Worm (Caenorhabditis elegans) whole organism, L4/young adult: ENCODE measurements around the gene T13F2.6.
"Not testable (repeated sequence)": the region's sequence is repeated elsewhere in the genome, so short reads cannot be mapped to it uniquely, and the experiment has no call there.

ENCODE experiments used
- W03F9.2 ChIP-seq: fragments of 150-350 bp; optimal IDR thresholded peaks from 2 replicates; lab custom pipeline; 2014; ENCODE audit warnings: missing biosample characterization, missing genetic modification characterization
- dao-5 ChIP-seq: sonication (generic microtip); optimal IDR thresholded peaks from 2 replicates; lab custom pipeline; 2016; ENCODE audit warnings: missing genotype, missing genetic modification characterization, moderate library complexity, missing compliant biosample characterization
- him-1 ChIP-seq: sonication (generic microtip); optimal IDR thresholded peaks from 2 replicates; lab custom pipeline; 2016; ENCODE audit warnings: missing genotype, missing genetic modification reagents, missing genetic modification characterization, missing compliant biosample characterization

T13F2.6 gene

DNA sequence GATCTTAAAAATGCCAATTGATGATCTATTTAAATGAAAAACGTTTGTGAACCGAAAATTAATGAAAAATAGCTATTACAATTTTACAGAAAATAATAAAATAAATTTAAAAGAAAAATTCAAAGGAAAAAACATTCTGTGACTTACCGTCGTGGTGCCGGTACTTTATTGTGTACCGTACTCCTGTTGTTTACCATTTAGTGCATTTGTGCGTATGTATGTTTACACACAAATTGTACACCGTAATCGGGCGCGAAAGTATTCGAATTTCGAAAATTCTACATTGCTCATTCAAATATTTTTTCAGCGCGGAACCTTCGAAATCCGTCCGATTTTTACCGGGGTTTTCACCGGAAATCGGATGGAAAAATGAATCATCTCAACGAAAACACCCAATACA lies at the start of gene T13F2.6:
Gene T13F2.6, plus strand, starts transcription at position 306 of the 400 bp plus-strand sequence.
- no peak for TF ChIP-seq him-1 (tag; lab: Kevin White, UChicago)
- TF ChIP-seq W03F9.2, result peak; percentile 43
- no peak for TF ChIP-seq dao-5 (tag; lab: Kevin White, UChicago)

DNA sequence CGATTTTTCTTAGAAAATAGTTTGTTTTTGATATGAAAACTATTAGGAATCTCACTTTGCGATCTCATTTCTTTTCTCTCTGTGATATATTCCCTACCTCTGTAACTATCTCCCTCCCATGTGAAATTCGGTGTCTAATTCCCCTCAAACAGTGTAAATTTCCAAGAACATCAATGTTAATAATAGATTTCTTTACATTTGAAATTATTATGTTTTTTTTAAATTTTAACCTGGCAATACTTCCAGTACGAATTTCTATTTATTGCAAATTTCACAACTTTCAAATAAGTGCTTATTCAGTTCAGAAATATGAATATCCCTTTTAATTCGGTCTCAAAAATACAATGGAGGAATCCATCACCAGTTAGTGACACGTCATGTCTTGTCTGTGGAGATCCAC lies 49.7 kb upstream of the T13F2.6 start, which contains the start of gene nhr-100:
Gene nhr-100, plus strand, starts transcription at position 301 of the 400 bp plus-strand sequence.
- TF ChIP-seq him-1 (tag; lab: Kevin White, UChicago) (no peak), W03F9.2 (no peak), dao-5 (tag; lab: Kevin White, UChicago) (no peak)

DNA sequence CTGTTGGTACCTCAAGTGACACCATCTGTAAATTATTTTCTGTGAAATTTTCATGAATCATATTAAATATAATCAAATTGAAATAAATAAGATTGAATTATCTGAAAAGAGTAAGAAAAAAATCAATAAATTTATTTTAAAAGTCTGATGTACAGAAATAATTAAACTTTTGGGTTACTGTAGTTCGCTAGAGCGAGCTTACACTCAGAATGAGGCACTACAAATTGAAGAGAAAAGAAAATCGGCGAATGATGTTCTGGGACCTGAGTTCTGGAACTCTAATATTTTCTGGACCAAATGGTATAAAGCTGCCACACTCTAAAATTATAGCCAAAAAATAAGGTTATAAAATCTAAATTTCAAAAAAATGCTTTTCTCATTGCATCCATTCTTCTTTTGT lies 44.2 kb upstream of the T13F2.6 start:
- TF ChIP-seq W03F9.2, result peak; percentile 5
- no peak for TF ChIP-seq him-1 (tag; lab: Kevin White, UChicago)

DNA sequence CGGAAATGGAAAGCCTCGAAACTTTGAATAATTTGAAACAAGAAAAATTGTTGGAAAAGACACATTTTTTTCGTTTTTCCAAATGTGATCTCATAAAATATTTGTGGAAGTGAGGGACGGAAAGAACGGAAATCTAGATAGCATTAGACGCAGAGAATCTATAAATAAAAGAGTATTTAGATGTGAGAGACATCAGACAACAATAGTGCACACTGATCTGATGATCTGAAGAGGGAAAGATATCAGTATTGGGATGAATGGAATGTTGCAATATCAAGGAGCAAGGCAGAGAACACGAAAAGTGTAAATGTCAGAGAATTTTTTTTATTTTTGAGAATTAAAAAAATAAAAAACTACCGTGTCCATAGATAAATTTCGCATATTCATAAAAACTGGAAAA lies 43.3 kb upstream of the T13F2.6 start:
- TF ChIP-seq him-1 (tag; lab: Kevin White, UChicago) (no peak), W03F9.2 (no peak), dao-5 (tag; lab: Kevin White, UChicago) (no peak)

DNA sequence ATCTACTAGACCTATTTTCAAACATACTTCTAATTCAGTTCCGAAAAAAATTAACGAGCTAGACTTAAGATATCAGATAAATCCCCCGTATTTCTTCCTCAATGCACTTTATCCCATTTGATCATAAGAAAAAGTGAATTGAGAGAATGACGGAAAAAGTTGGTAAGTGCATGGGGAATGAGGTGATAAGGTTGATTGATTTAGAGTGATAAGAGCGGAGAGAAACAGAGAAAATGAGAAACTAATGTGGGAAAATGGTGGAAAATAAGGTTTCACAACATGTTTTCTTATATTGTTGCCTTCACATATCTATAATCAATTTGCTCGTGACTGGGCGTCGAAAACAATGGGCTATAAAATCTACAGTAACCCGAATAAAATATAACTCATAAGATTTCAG lies 42.4 kb upstream of the T13F2.6 start:
- TF ChIP-seq W03F9.2, result peak; percentile 21
- TF ChIP-seq him-1 (tag; lab: Kevin White, UChicago), result no peak

DNA sequence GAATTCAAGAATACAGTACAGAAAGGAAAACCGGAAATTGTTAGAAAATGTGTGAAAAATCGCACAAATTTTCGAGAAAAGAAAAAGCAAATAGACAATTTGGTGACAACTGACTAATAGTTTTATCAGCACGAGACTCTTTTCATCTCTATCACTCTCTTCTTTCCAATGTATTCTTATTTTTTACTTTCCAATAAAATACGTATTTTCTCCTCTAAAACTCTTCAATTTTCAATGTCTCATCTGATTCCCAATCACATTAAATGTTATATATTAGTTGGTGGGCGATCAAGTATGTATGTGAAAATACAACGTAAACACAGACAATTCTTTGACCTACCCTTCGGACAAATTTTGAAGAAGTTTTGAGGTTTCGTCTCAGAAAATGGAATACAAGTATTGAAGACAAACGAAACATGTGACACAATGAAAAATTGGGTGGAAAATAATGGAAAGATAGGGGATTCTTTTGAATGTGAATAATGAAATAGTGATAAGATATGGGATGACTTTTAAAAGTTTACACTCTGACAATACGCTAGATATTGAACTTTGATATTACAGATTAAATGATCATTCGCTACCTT lies 40.8 kb upstream of the T13F2.6 start, which contains the start of gene cka-1:
Gene cka-1, minus strand, starts transcription at position 418 of the 587 bp plus-strand sequence.
- TF ChIP-seq dao-5 (tag; lab: Kevin White, UChicago), result no peak
- no peak for TF ChIP-seq W03F9.2
- TF ChIP-seq him-1 (tag; lab: Kevin White, UChicago), result no peak

DNA sequence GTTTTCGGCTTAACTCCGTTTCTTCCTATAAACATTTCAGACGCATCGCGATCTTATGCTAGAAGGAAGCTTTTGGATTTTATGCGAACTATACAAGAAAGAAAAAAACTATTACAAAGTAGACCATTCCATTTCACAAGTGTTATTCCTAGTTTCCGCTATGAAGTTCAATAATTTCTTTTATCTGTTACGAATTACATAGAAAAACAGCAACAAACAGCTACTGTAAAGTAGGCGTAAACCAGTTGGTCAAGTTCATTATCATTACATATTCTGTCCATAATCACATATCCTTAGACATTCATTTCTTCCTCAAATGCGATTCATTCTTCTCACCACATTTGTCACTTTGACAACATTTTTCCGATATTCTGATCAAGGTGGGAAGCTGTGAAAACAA lies 39.9 kb upstream of the T13F2.6 start, which contains the start of gene C28D4.10:
Gene C28D4.10, plus strand, starts transcription at position 301 of the 400 bp plus-strand sequence.
- TF ChIP-seq him-1 (tag; lab: Kevin White, UChicago) (no peak), dao-5 (tag; lab: Kevin White, UChicago) (no peak), W03F9.2 (no peak)

DNA sequence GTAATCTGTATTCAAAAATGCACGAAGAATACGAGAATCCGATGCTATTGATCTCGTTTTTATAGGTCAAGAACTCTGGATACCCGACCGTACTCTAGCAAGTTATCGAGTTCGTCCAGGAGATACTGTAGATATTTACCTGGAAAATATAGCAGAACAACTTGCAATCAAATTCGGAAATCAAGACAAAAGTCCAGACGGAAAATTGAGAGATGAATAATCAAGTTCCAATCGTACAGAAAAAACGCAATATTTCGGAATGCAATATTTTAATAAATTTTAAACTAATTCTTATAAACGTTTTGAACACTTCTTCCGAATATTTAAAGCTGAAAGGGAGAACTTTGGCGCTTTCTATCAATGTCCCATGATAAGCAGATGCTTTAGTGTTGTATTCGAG lies 39.1 kb upstream of the T13F2.6 start:
- TF ChIP-seq W03F9.2 (no peak), dao-5 (tag; lab: Kevin White, UChicago) (no peak), him-1 (tag; lab: Kevin White, UChicago) (no peak)

DNA sequence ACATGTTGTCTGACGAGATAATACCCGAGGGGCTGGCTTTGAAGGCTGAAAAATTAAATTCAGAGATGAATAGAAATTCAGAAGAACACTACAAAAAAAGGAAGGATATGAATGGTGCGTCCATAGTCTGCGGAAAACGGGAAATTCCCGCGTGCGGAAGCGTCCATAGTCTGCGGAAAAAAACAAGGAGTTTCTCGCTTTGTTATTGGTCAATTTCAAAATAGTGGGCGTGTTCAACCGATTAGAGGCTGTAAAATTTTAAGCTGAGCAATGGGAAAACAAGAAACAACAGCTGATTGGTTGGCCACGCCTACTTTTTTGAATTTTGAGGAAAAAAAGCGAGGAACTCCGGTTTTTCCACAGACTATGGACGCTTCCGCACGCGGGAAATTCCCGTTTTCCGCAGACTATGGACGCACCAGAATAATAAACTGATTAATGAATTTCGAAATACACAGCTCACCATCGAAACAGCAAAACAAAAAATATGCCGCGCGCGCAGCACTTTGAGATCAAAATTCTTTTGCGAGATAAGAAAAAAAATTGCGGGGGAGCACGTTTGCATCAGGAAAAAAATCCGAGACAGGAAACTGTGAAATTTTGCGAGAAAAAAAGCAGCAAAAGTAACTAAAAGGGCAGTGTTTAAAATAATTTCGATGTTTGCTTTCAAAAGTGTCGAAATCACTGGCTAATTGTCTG lies 37.1 kb upstream of the T13F2.6 start, which contains the start of gene gln-6:
Gene gln-6, minus strand, starts transcription at position 51 of the 699 bp plus-strand sequence.
- not testable (repeated sequence) for TF ChIP-seq dao-5 (tag; lab: Kevin White, UChicago); W03F9.2; him-1 (tag; lab: Kevin White, UChicago)

DNA sequence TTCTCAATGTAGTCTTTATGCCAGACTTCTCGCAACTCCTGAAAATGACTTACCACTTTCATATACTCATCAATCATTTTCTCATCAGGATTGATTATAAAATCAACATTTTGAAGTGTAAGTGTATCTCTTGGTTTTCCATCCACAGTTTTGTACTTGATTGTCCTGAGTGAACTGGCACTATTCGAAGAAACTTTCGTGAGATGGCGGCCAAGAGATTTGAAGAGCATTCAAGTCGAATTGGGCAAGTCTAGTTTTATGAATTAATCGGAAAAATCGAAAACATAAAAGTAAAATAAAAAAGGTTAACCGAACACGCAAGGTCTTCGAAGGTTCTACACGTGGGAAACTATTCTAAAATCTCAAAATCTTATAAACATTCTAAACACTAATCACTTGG lies 35.2 kb upstream of the T13F2.6 start, which contains the start of gene C28D4.7:
Gene C28D4.7, minus strand, starts transcription at position 265 of the 400 bp plus-strand sequence.
- TF ChIP-seq him-1 (tag; lab: Kevin White, UChicago), result no peak
- TF ChIP-seq dao-5 (tag; lab: Kevin White, UChicago), result no peak
- no peak for TF ChIP-seq W03F9.2

DNA sequence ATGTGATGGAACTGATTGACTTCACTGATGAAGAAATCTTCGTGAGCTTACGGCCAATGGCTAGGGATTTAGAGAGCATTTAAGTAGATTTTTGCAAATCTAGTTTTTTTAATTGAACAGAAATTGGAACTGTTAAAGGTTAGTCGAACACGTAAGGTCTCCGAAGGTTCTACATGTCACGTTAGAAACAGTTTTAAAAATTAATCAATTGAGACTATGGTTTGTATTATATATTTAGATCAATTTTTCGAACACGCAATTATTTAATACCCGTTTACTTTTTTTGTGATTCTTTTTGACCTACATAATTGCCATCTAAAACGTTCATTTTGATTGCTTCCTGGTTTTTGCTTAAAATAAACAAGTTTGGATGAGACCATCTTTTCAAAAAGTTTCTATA lies 33.2 kb upstream of the T13F2.6 start, which contains the start of gene C28D4.4:
Gene C28D4.4, minus strand, starts transcription at position 101 of the 400 bp plus-strand sequence.
- TF ChIP-seq W03F9.2 (no peak), him-1 (tag; lab: Kevin White, UChicago) (no peak), dao-5 (tag; lab: Kevin White, UChicago) (no peak)

DNA sequence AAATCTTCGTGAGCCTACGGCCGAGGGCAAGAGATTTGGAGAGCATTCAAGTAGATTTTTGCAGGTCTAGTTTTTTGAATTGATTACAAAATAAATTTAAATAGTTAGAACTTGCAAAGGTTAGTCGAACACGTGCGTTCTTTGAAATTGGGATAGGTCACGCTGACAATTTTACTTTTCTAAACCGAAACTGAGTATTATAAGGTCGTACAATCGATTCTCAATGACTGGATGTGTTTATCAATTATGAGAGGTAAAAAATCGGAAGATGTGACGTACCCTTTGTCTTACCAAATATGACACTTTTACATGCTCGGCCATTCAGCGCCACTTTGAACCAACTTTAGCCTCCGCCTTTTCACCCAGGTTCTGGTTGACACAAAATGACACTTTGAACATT lies 31.4 kb upstream of the T13F2.6 start, which contains the start of gene C28D4.5:
Gene C28D4.5, minus strand, starts transcription at position 101 of the 400 bp plus-strand sequence.
- TF ChIP-seq him-1 (tag; lab: Kevin White, UChicago) (no peak), W03F9.2 (no peak), dao-5 (tag; lab: Kevin White, UChicago) (no peak)

DNA sequence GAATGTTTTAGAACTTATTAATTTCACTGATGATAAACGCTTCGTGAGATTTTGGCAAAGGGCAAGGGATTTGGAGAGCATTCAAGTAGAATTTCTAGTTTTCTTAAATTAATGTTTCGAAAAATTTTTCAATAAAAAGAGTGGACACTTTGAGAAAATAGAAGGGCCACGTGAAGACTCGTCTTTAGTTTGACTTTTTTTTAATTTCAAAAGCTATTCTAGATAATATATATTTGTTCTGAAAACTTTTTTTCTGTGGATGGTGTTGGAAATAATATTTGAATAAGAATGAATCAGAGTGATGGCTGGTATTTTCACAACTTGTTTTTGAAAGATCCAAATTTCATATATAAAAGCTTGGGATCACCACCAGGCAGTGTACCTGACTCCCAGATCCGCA lies 29.8 kb upstream of the T13F2.6 start, which contains the start of gene C28D4.8:
Gene C28D4.8, minus strand, starts transcription at position 101 of the 400 bp plus-strand sequence.
- no peak for TF ChIP-seq W03F9.2
- no peak for TF ChIP-seq him-1 (tag; lab: Kevin White, UChicago)
- TF ChIP-seq dao-5 (tag; lab: Kevin White, UChicago), result no peak

DNA sequence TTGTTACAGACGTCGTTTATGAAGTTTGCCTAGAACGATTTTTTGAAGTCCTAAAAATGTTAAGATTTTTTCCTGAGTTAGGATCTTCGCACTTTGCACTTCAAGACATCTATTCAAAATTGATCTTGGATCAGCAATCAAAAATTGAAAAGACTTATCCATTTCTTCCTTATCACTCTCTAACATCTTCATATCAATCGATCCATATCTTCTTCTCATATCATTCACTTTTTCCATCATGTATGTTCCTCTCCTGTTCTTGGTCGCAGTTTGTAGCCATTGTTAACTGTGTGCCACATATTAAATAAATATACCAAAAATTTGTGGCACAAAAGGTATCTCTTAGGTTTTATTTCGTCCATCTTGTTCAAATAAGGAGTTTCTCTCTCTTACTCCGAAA lies 22.4 kb upstream of the T13F2.6 start:
- TF ChIP-seq him-1 (tag; lab: Kevin White, UChicago), result no peak
- TF ChIP-seq dao-5 (tag; lab: Kevin White, UChicago), result no peak
- TF ChIP-seq W03F9.2, result no peak
